Worm (Caenorhabditis elegans): Measurements from ENCODE around the gene mrps-33.
"Not testable (repeated sequence)": the region's sequence is repeated elsewhere in the genome, so short reads cannot be mapped to it uniquely, and the experiment has no call there.

The mrps-33 gene

ce11 chrIV:8715032-8715431, 24.8 kb downstream of the mrps-33 start, which contains the start of the genes parg-2 and ipla-5:
TSS of gene parg-2 (minus strand) at chrIV:8715132.
TSS of gene ipla-5 (plus strand) at chrIV:8715247.
- not testable (repeated sequence) for TF ChIP-seq K12H6.12 (tag; optimal IDR thresholded peaks at IDR 0.05); sdz-38 (tag; optimal IDR thresholded peaks at IDR 0.05); F55B11.4 (tag; optimal IDR thresholded peaks at IDR 0.05; ENCODE audit: borderline replicate concordance, insufficient read depth)

DNA sequence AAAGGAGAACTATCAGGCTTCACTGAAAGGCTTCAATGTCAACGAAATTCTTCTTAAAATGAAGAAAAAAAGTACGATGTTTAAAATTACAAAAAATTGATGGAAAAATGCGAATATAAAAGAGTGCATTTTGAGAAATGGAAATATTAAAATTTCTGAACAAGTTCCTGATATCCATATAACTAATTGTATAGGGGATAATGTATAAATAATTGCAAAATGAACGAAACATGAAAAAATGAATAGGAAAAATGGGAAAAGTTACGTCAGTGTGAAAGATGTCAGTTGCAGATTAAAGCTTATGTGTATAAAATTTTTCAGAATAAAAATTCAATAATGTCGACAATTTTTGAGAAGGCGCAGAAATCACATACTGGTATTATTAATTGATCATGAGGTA, 31.8 kb downstream of the mrps-33 start:
- TF ChIP-seq rpc-1 (optimal IDR thresholded peaks at IDR 0.05) = no peak
- TF ChIP-seq rpc-1 (tag; optimal IDR thresholded peaks at IDR 0.05) = no peak
- no peak for TF ChIP-seq nfya-1 (tag; optimal IDR thresholded peaks at IDR 0.05; ENCODE audit: borderline replicate concordance, insufficient read depth)
- no peak for TF ChIP-seq Y95B8A.8 (GFP tag; IDR thresholded peaks at IDR 0.05)
- TF ChIP-seq ztf-3 (GFP tag; optimal IDR thresholded peaks at IDR 0.05) = no peak
- TF ChIP-seq aptf-2 (GFP tag; conservative IDR thresholded peaks at IDR 0.05) = no peak
- no peak for TF ChIP-seq lsl-1 (GFP tag; optimal IDR thresholded peaks at IDR 0.05)
- no peak for TF ChIP-seq dpl-1 (GFP tag; optimal IDR thresholded peaks at IDR 0.05)
- TF ChIP-seq snpc-1.1 (tag; optimal IDR thresholded peaks at IDR 0.05; ENCODE audit: insufficient read depth) = no peak
- TF ChIP-seq unc-130 (GFP tag; optimal IDR thresholded peaks at IDR 0.05) = no peak
- TF ChIP-seq Y79H2A.3 (GFP tag; conservative IDR thresholded peaks at IDR 0.05) = no peak
- no peak for TF ChIP-seq ceh-100 (GFP tag; IDR thresholded peaks at IDR 0.05)
- no peak for TF ChIP-seq cebp-1 (GFP tag; IDR thresholded peaks at IDR 0.05)
- no peak for TF ChIP-seq cebp-1 (tag; optimal IDR thresholded peaks at IDR 0.05)
- no peak for TF ChIP-seq chd-7 (tag; optimal IDR thresholded peaks at IDR 0.05)
- TF ChIP-seq ceh-91 (GFP tag; IDR thresholded peaks at IDR 0.05) = no peak

DNA sequence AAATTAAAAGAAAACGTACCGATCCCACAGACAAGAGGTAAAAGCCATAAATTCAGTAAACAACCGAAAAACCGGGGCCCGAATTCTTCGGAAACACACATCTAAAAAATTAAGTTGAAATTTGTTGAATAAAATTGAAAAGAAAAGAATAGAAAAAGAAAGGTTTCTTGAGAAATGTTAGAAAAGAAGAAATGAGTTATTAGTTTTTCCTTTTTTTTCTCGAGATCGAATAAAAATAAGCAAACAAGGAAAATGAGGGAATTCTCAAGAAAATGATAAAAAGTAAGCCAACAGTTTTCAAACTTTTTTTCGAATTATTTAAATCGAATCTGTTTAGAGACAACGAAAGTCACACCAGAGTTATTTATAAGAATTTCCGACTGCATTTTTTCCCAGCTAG, 34.3 kb downstream of the mrps-33 start, which contains the start of gene H23L24.4:
Gene H23L24.4 (minus strand): TSS at position 101 of the 400 bp plus-strand sequence.
- no peak for TF ChIP-seq nfya-1 (tag; optimal IDR thresholded peaks at IDR 0.05; ENCODE audit: borderline replicate concordance, insufficient read depth)
- no peak for TF ChIP-seq nhr-27 (tag; optimal IDR thresholded peaks at IDR 0.05)
- TF ChIP-seq ztf-3 (GFP tag; optimal IDR thresholded peaks at IDR 0.05) = no peak
- no peak for TF ChIP-seq madf-8 (GFP tag; conservative IDR thresholded peaks at IDR 0.05)
- no peak for TF ChIP-seq nhr-90 (tag; optimal IDR thresholded peaks at IDR 0.05)
- TF ChIP-seq chd-7 (tag; optimal IDR thresholded peaks at IDR 0.05) = no peak
- TF ChIP-seq athp-1 (tag; optimal IDR thresholded peaks at IDR 0.05) = no peak
- no peak for TF ChIP-seq ceh-100 (GFP tag; IDR thresholded peaks at IDR 0.05)
- TF ChIP-seq sptf-2 (GFP tag; optimal IDR thresholded peaks at IDR 0.05) = no peak
- TF ChIP-seq tbx-9 (tag; optimal IDR thresholded peaks at IDR 0.05; ENCODE audit: borderline replicate concordance) = no peak
- no peak for TF ChIP-seq egl-44 (GFP tag; IDR thresholded peaks at IDR 0.05)
- TF ChIP-seq F39B2.1 (GFP tag; IDR thresholded peaks at IDR 0.05) = no peak
- TF ChIP-seq hlh-26 (GFP tag; conservative IDR thresholded peaks at IDR 0.05) = no peak
- no peak for TF ChIP-seq ztf-18 (tag; optimal IDR thresholded peaks at IDR 0.05)
- TF ChIP-seq snpc-3.4 (tag; optimal IDR thresholded peaks at IDR 0.05) = no peak
- TF ChIP-seq Y67H2A.10 (GFP tag; conservative IDR thresholded peaks at IDR 0.05) = no peak
- no peak for TF ChIP-seq die-1 (tag; optimal IDR thresholded peaks at IDR 0.05)
- TF ChIP-seq T07F8.4 (tag; optimal IDR thresholded peaks at IDR 0.05) = no peak

- no peak for TF ChIP-seq egl-44 (GFP tag; IDR thresholded peaks at IDR 0.05)
- TF ChIP-seq zim-3 (tag; optimal IDR thresholded peaks at IDR 0.05) = no peak
- TF ChIP-seq snpc-1.1 (tag; optimal IDR thresholded peaks at IDR 0.05; ENCODE audit: insufficient read depth) = no peak
- no peak for TF ChIP-seq F57C9.4 (tag; optimal IDR thresholded peaks at IDR 0.05)
- TF ChIP-seq rec-8 (tag; optimal IDR thresholded peaks at IDR 0.05) = no peak
- TF ChIP-seq F55B11.4 (tag; optimal IDR thresholded peaks at IDR 0.05; ENCODE audit: borderline replicate concordance, insufficient read depth) = no peak
- no peak for TF ChIP-seq ceh-79 (tag; optimal IDR thresholded peaks at IDR 0.05)
- TF ChIP-seq ztf-3 (GFP tag; optimal IDR thresholded peaks at IDR 0.05) = no peak
- no peak for TF ChIP-seq athp-1 (tag; optimal IDR thresholded peaks at IDR 0.05)
- TF ChIP-seq F52B5.7 (tag; optimal IDR thresholded peaks at IDR 0.05) = no peak
- TF ChIP-seq D2030.7 (GFP tag; IDR thresholded peaks at IDR 0.05) = no peak
- TF ChIP-seq nfya-2 (GFP tag; IDR thresholded peaks at IDR 0.05) = no peak
- no peak for TF ChIP-seq gei-17 (GFP tag; optimal IDR thresholded peaks at IDR 0.05)
- TF ChIP-seq ceh-91 (GFP tag; IDR thresholded peaks at IDR 0.05) = no peak
- no peak for TF ChIP-seq ekl-4 (GFP tag; IDR thresholded peaks at IDR 0.05)
Observed at ce11 chrIV:8697436-8697835, 42.4 kb downstream of the mrps-33 start, which contains the start of gene ttll-11. TSS of gene ttll-11 (plus strand) at chrIV:8697736.
